Worm (Caenorhabditis elegans): ENCODE data around the gene F10E9.7.
A peak's percentile ranks its signal among the peaks of the same experiment; 100 is the strongest.

The F10E9.7 gene

ce11 chrIII:8325574-8326513, 18.6 kb upstream of the F10E9.7 start, which contains the start of gene ZC262.13 (continued):
- TF ChIP-seq C17E4.6 (GFP tag; IDR thresholded peaks at IDR 0.05): no peak
- no peak for TF ChIP-seq hlh-12 (tag; optimal IDR thresholded peaks at IDR 0.05)
- no peak for TF ChIP-seq ceh-79 (tag; optimal IDR thresholded peaks at IDR 0.05)
- no peak for TF ChIP-seq ama-1 (optimal IDR thresholded peaks at IDR 0.05)
- no peak for TF ChIP-seq ama-1 (GFP tag; optimal IDR thresholded peaks at IDR 0.05)
- no peak for TF ChIP-seq snpc-3.4 (tag; optimal IDR thresholded peaks at IDR 0.05)
- no peak for TF ChIP-seq nfya-1 (tag; optimal IDR thresholded peaks at IDR 0.05; ENCODE audit: borderline replicate concordance, insufficient read depth)
- TF ChIP-seq akir-1 (GFP tag; optimal IDR thresholded peaks at IDR 0.05): no peak

ce11 chrIII:8324412-8324811, 17.2 kb upstream of the F10E9.7 start, which contains the start of gene F10E9.12:
TSS of gene F10E9.12 (plus strand) at chrIII:8324542.
- TF ChIP-seq tlf-1 (GFP tag; optimal IDR thresholded peaks at IDR 0.05) (no peak), tbp1 (GFP tag; optimal IDR thresholded peaks at IDR 0.05) (peak; percentile 2), nhr-90 (tag; optimal IDR thresholded peaks at IDR 0.05) (no peak), lsy-27 (tag; optimal IDR thresholded peaks at IDR 0.05; ENCODE audit: borderline replicate concordance, insufficient read depth) (no peak), F52B5.7 (tag; optimal IDR thresholded peaks at IDR 0.05) (no peak), cebp-1 (GFP tag; IDR thresholded peaks at IDR 0.05) (no peak), cebp-1 (tag; optimal IDR thresholded peaks at IDR 0.05) (peak; percentile 30), F37B4.10 (GFP tag; IDR thresholded peaks at IDR 0.05) (no peak), cebp-2 (GFP tag; IDR thresholded peaks at IDR 0.05) (no peak), let-607 (tag; optimal IDR thresholded peaks at IDR 0.05) (no peak), nhr-80 (tag; optimal IDR thresholded peaks at IDR 0.05) (peak; percentile 56)

DNA sequence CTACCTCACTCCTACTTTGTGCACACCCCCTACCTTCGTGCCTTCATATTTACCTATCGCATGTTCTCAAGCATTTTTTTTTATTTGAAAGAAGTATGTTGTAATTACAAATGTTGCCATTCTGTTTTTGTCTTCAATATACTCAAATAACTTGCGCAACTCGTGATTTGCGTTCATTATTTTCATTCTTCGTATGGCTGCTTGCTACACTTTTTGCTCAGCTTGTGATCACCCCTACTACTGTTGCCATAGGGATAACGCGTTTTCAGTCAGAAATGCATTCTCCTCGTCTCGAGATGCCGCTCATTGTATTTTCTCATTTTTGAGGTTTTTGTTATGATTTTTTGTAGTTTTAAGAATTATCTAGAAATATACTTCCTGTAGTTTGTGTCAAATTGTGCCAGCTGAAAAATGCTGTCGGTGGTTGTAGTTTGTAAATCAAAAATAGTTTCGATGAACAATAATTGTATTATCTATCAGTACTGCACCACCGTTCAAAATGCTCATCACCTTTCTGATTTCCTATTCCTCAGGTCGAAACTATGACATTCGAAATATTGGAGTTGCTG, 15.5 kb upstream of the F10E9.7 start, which contains the start of gene F10E9.1:
F10E9.1 (plus strand) TSS at position 519 of the 569 bp plus-strand sequence.
- TF ChIP-seq cebp-2 (GFP tag; IDR thresholded peaks at IDR 0.05) (no peak), nfyb-1 (GFP tag; IDR thresholded peaks at IDR 0.05) (no peak), F39B2.1 (GFP tag; IDR thresholded peaks at IDR 0.05) (no peak), mel-28 (tag; optimal IDR thresholded peaks at IDR 0.05; ENCODE audit: borderline replicate concordance) (no peak), lsl-1 (GFP tag; optimal IDR thresholded peaks at IDR 0.05) (no peak), tlf-1 (GFP tag; optimal IDR thresholded peaks at IDR 0.05) (no peak), ztf-18 (tag; optimal IDR thresholded peaks at IDR 0.05) (no peak), atf-7 (tag; optimal IDR thresholded peaks at IDR 0.05) (no peak)

DNA sequence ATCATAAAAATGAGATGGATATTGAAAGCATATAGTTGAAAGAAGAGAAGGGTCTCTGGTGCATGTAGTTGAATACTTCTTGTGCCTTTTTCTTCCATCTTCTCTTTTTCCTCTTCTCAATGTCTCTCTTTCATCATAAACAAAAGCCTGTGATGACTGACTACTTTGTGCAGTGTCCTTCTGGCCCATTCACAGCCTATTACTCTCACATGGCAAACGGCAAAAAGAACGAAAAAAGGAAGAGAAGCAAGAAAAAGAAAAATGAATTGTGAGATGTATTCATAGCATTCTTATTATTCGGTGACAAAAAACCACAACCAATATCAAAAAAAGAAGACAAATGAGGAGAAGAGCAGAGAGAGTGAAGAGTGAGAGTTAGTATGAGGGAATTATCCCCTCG, 14.0 kb upstream of the F10E9.7 start:
- TF ChIP-seq hlh-26 (GFP tag; conservative IDR thresholded peaks at IDR 0.05): no peak
- no peak for TF ChIP-seq madf-8 (GFP tag; conservative IDR thresholded peaks at IDR 0.05)
- no peak for TF ChIP-seq mes-4 (tag; optimal IDR thresholded peaks at IDR 0.05)
- TF ChIP-seq rec-8 (tag; optimal IDR thresholded peaks at IDR 0.05): no peak
- no peak for TF ChIP-seq Y53F4B.3 (GFP tag; IDR thresholded peaks at IDR 0.05)

DNA sequence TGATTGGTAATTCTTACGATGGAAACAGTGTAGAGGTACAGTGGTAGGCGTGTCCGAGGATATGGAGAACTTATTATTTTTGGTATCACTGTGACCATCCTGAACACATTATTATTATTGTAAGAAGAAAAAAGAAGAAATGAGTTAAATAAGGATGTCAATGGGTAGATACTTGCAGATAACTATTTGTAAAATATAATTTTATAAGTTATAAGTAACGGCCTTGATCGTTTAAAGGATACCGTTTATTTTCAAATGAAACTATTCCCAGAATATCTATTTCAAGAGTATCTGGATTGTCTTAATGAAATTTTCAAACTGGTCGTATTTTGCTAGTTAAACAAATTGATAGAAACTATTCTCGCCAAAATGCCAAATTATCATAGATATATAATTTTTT, 12.9 kb upstream of the F10E9.7 start, which contains the start of gene F10E9.10:
F10E9.10 (minus strand) TSS at position 101 of the 400 bp plus-strand sequence.
- TF ChIP-seq zim-3 (tag; optimal IDR thresholded peaks at IDR 0.05) (no peak), hmg-20 (GFP tag; IDR thresholded peaks at IDR 0.05) (no peak), atf-7 (tag; optimal IDR thresholded peaks at IDR 0.05) (no peak), ztf-26 (tag; optimal IDR thresholded peaks at IDR 0.05) (no peak), Y53F4B.3 (GFP tag; IDR thresholded peaks at IDR 0.05) (no peak), dpl-1 (GFP tag; optimal IDR thresholded peaks at IDR 0.05) (no peak), B0019.2 (GFP tag; conservative IDR thresholded peaks at IDR 0.05) (no peak), nfya-2 (GFP tag; IDR thresholded peaks at IDR 0.05) (no peak), madf-8 (GFP tag; conservative IDR thresholded peaks at IDR 0.05) (no peak), F33H1.4 (GFP tag; IDR thresholded peaks at IDR 0.05) (no peak), hmg-1.2 (GFP tag; IDR thresholded peaks at IDR 0.05) (no peak), ceh-91 (GFP tag; IDR thresholded peaks at IDR 0.05) (no peak)
